Worm (Caenorhabditis elegans) whole organism, young adult: ENCODE data around the gene M03C11.1.

Experiments used
- C17E4.6 ChIP-seq: fragments of 200-800 bp; sonication (Bioruptor generic); IDR thresholded peaks from 2 replicates; pipeline ENCODE4 v1.3.6; 2022; ENCODE audit warnings: missing genetic modification reagents, missing genetic modification characterization, missing compliant biosample characterization
- dpl-1 ChIP-seq: fragments of 150-350 bp; optimal IDR thresholded peaks from 2 replicates; lab custom pipeline; 2014; ENCODE audit warnings: missing biosample characterization, missing genetic modification reagents, missing genetic modification characterization
- hmg-1.2 ChIP-seq: fragments of 200-800 bp; sonication (Bioruptor generic); IDR thresholded peaks from 2 replicates; pipeline ENCODE4 v1.3.6; 2022; ENCODE audit warnings: missing genetic modification reagents, missing genetic modification characterization, missing compliant biosample characterization

DNA sequence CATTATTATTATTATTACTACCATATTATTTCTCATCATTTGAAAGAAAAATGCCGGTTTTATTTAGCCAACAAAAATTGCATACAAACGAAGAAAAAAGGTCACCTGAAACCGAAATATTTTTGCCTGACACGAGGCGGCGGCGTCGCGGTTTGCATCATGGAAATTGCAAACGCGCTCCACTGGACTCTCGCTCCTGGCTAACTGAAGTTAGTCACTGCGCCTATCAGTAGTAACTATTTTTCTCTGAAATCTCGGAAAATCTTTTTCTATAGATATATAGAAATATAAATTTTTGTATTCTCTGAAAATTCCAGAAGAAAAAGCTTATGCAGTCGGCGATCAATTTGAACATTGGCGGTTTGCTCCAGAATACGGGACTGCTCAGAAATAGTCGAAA, 19.9 kb upstream of the M03C11.1 start, which contains the start of gene ymel-1:
- TF ChIP-seq dpl-1 (GFP tag; lab: Kevin White, UChicago) (no peak), hmg-1.2 (GFP tag; lab: Robert Waterston, UW) (no peak), C17E4.6 (no peak)
